Worm (Caenorhabditis elegans): Measurements from ENCODE around the gene set-9.

set-9 gene

DNA sequence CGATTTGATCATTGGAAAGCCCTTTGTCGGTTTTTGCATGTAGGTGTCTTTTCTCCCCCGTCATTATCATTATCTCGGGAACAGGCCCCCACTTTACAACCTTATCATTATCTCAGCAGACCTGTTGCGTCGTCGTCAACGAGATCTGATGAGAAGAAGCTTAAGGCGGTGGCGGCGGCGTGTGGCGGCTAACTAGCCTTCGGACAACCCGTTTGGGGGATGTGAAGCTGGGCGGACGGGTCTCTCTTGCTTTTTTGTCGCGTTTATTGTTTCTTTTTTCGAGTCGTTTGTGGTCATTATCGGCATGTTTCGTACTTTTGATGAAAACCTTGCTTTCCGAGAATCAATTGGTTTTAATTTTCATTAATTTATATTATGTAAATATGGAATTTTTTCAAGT, 7.7 kb upstream of the set-9 start:
- no peak for TF ChIP-seq tbx-8 (GFP tag; optimal IDR thresholded peaks at IDR 0.05)
- TF ChIP-seq elt-1 (tag; optimal IDR thresholded peaks at IDR 0.05; ENCODE audit: borderline replicate concordance, insufficient read depth), result no peak

DNA sequence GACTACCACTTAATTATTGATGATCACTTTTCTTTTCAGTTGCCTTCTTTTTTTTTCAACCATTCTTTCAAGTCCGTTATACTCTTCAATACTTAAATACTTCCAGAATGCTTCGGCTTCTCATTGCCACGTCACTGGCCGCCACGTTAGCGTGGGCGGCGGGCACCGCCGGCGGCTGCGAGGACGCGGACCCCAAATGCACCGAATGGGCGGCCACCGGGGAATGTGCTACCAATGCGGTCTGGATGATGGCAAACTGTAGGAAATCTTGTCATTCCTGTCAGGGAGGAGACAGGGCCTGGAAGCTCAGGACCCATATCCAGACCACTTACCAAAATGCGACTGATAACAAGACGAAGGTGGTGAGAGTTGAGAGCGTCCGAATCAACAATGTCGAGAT, 6.5 kb upstream of the set-9 start, which contains the start of gene lgc-22:
Gene lgc-22, plus strand, starts transcription at position 105 of the 400 bp plus-strand sequence.
- no peak for TF ChIP-seq nhr-76 (tag; optimal IDR thresholded peaks at IDR 0.05)
- no peak for TF ChIP-seq cnd-1 (tag; optimal IDR thresholded peaks at IDR 0.05)
- no peak for TF ChIP-seq elt-1 (tag; optimal IDR thresholded peaks at IDR 0.05; ENCODE audit: borderline replicate concordance, insufficient read depth)
- TF ChIP-seq drap-1 (GFP tag; optimal IDR thresholded peaks at IDR 0.05), result no peak
- TF ChIP-seq mab-5 (tag; optimal IDR thresholded peaks at IDR 0.05), result no peak
- TF ChIP-seq ham-2 (GFP tag; optimal IDR thresholded peaks at IDR 0.05), result no peak
- no peak for TF ChIP-seq ceh-43 (GFP tag; optimal IDR thresholded peaks at IDR 0.05)

DNA sequence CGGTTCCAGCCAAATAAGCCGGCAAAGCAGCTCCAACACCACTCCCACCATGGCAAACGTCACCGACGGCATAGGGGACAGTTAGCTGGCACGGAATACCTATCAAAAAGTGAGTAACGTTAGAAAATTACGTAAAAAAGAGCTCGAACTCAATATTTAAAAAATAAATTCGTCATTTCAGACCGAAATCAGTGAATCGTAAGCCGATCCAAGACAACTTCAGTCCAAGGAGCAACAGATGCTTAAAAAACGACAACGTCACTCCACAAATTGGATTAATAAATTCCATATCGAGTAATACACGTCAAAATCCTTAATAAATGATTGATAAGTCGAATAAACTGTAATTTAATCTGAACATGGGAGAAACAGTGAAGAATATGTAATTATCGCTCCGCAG, 1.4 kb upstream of the set-9 start:
- TF ChIP-seq ceh-83 (GFP tag; optimal IDR thresholded peaks at IDR 0.05), result no peak

DNA sequence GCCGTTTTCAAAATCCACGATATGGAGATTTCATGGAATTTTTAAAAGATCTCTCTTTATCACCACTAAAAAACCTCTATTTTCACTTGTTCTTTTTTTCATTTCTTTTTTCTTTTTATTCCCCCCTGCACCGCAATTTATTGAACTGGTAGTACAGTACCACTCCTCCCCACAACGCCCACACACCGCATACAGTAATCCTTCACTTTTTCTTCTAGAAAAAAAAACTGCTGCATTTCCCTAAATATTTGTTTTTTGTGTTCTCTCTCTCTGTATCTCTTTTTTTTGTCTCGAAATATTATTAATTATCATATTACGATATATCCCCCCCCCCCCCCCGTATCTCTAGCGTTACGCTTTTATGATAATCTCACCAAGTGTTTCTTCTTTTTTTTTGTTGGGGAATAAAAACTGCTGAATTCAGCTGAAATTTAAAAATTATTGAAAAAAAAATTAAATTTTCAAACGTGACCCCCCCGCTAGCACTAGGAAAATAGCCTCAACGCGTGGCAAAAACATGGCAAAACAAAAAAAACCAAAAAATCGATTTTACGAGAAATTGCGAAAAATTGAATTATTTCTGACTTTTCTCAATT, 9.2 kb downstream of the set-9 start, which contains the start of gene Y24D9B.1:
Gene Y24D9B.1, plus strand, starts transcription at position 546 of the 596 bp plus-strand sequence.
- TF ChIP-seq sptf-1 (tag; optimal IDR thresholded peaks at IDR 0.05), result no peak

DNA sequence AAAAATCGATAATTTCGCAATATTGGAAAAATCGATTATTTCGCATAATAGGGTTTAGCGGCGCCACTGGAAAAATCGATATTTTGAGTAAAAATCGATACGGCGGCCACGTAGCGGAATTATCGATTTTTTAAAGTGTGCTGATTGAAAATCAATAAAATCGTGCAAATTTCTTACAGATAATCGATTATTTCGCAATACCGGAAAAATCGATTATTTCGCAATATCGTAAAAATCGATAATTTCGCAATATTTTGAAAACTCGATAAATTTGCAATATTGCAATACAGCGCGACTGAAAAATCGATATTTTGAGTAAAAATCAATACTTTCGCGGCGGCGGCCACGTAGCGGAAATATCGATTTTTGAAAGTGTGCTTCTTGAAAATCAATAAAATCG, 9.9 kb downstream of the set-9 start:
- TF ChIP-seq snpc-4 (tag; optimal IDR thresholded peaks at IDR 0.05) (no peak), mep-1 (tag; optimal IDR thresholded peaks at IDR 0.05) (no peak), ham-2 (GFP tag; optimal IDR thresholded peaks at IDR 0.05) (no peak), mab-5 (tag; optimal IDR thresholded peaks at IDR 0.05) (no peak), lin-13 (tag; optimal IDR thresholded peaks at IDR 0.05) (no peak), tbx-8 (GFP tag; optimal IDR thresholded peaks at IDR 0.05) (no peak), mls-2 (tag; optimal IDR thresholded peaks at IDR 0.05) (no peak), unc-62 (GFP tag; optimal IDR thresholded peaks at IDR 0.05) (no peak), M03D4.4 (tag; optimal IDR thresholded peaks at IDR 0.05) (no peak), ceh-43 (GFP tag; optimal IDR thresholded peaks at IDR 0.05) (no peak)

DNA sequence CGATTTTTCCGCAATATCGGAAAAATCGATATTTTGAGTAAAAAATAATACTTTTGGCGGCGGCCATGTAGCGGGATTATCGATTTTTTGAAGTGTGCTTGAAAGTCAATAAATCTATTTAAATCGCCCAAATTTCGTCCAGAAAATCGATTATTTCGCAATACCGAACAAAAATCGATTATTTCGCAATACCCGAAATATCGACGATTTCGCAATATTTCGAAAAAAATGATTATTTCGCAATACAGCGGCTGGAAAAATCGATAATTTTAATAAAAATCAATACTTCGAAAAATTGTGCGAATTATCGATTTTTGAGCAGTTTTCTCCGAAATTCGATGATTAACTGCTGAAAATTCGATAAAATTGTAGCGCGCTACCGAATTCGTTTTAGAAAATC, 10.4 kb downstream of the set-9 start:
- TF ChIP-seq flh-1 (GFP tag; optimal IDR thresholded peaks at IDR 0.05) (no peak), sptf-1 (tag; optimal IDR thresholded peaks at IDR 0.05) (no peak), unc-120 (tag; optimal IDR thresholded peaks at IDR 0.05; ENCODE audit: poor library complexity, severe bottlenecking) (no peak), sem-2 (GFP tag; optimal IDR thresholded peaks at IDR 0.05) (no peak), nhr-12 (tag; optimal IDR thresholded peaks at IDR 0.05) (no peak)

ce11 chrIV:4319473-4319872, 11.8 kb downstream of the set-9 start:
- no peak for TF ChIP-seq mab-5 (tag; optimal IDR thresholded peaks at IDR 0.05)
- TF ChIP-seq ces-1 (GFP tag; optimal IDR thresholded peaks at IDR 0.05), result no peak
- no peak for TF ChIP-seq lsy-2 (tag; optimal IDR thresholded peaks at IDR 0.05)
- TF ChIP-seq flh-1 (GFP tag; optimal IDR thresholded peaks at IDR 0.05), result no peak
- no peak for TF ChIP-seq nhr-12 (tag; optimal IDR thresholded peaks at IDR 0.05)
- TF ChIP-seq cnd-1 (tag; optimal IDR thresholded peaks at IDR 0.05), result no peak
- no peak for TF ChIP-seq bed-3 (GFP tag; optimal IDR thresholded peaks at IDR 0.05)
- no peak for TF ChIP-seq unc-120 (tag; optimal IDR thresholded peaks at IDR 0.05; ENCODE audit: poor library complexity, severe bottlenecking)
- TF ChIP-seq tbx-8 (GFP tag; optimal IDR thresholded peaks at IDR 0.05), result no peak
- no peak for TF ChIP-seq nhr-28 (tag; optimal IDR thresholded peaks at IDR 0.05)
- TF ChIP-seq mep-1 (tag; optimal IDR thresholded peaks at IDR 0.05), result no peak
- TF ChIP-seq sptf-1 (tag; optimal IDR thresholded peaks at IDR 0.05), result no peak
- no peak for TF ChIP-seq lin-32 (GFP tag; optimal IDR thresholded peaks at IDR 0.05)
- TF ChIP-seq lin-13 (tag; optimal IDR thresholded peaks at IDR 0.05), result no peak
- no peak for TF ChIP-seq unc-39 (tag; optimal IDR thresholded peaks at IDR 0.05)

Measured in whole organism, mixed stage, embryonic.